Worm (Caenorhabditis elegans) whole organism, L2 larva: ENCODE results near the gene F41C3.7.

Experiments
- blmp-1 ChIP-seq: sonication (generic microtip); optimal IDR thresholded peaks from 2 replicates; lab custom pipeline; 2017; ENCODE audit warnings: missing genetic modification characterization, mild to moderate bottlenecking, missing compliant biosample characterization, antibody characterized with exemption, moderate library complexity; ENCODE audit not compliant: insufficient read depth
- ceh-82 ChIP-seq: fragments of 150-350 bp; optimal IDR thresholded peaks from 2 replicates; lab custom pipeline; 2014; ENCODE audit warnings: missing biosample characterization, missing genetic modification characterization
- egl-27 ChIP-seq: sonication (generic microtip); optimal IDR thresholded peaks from 3 replicates; lab custom pipeline; 2017; ENCODE audit warnings: missing biosample characterization, missing genetic modification reagents, missing genetic modification characterization
- lin-39 ChIP-seq: fragments of 150-350 bp; optimal IDR thresholded peaks from 2 replicates; lab custom pipeline; 2014; ENCODE audit warnings: missing biosample characterization, missing genetic modification reagents, missing genetic modification characterization
- nhr-11 ChIP-seq: fragments of 150-350 bp; optimal IDR thresholded peaks from 2 replicates; lab custom pipeline; 2014; ENCODE audit warnings: missing biosample characterization, missing genetic modification characterization
- nhr-6 ChIP-seq: fragments of 150-350 bp; optimal IDR thresholded peaks from 2 replicates; lab custom pipeline; 2014; ENCODE audit warnings: missing biosample characterization, missing genetic modification characterization
- nhr-77 ChIP-seq: fragments of 150-350 bp; optimal IDR thresholded peaks from 2 replicates; lab custom pipeline; 2014; ENCODE audit warnings: missing biosample characterization, missing genetic modification characterization
- ztf-11 ChIP-seq: sonication (generic microtip); optimal IDR thresholded peaks from 2 replicates; lab custom pipeline; 2017; ENCODE audit warnings: missing biosample characterization, missing genetic modification characterization

DNA sequence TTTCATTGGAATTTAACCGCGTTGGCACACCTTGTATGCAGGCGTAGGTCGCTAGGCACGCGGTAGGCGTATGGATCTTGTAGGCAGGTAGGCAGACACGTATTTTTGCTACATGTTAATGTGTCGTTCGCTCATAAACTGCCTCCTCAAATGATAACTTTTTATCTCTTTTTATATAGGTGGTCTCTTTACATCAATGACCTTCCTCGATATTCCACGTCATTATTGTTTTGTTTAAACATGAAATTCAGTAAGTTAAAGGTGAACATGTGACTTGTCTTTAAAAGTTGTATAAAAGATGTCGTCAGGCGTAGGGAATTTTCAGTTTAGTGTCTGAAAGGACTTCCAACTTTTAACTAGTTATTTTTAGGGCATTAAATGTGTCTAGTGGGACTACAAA lies 17.9 kb downstream of the F41C3.7 start:
- TF ChIP-seq nhr-11 = no peak
- TF ChIP-seq egl-27 (tag; lab: Kevin White, UChicago) = no peak
- TF ChIP-seq nhr-6 = no peak
- TF ChIP-seq ztf-11 (tag; lab: Kevin White, UChicago) = no peak
- TF ChIP-seq nhr-77 (tag; lab: Kevin White, UChicago) = no peak
- TF ChIP-seq ceh-82 (tag; lab: Kevin White, UChicago) = no peak
- no peak for TF ChIP-seq blmp-1 (tag; lab: Kevin White, UChicago)
- TF ChIP-seq lin-39 (tag; lab: Kevin White, UChicago) = no peak
